Worm (Caenorhabditis elegans): ENCODE data around the gene K09A9.6.

- TF ChIP-seq fkh-10 (GFP tag; optimal IDR thresholded peaks at IDR 0.05) = no peak
- TF ChIP-seq R02D3.7 (tag; optimal IDR thresholded peaks at IDR 0.05) = no peak
- TF ChIP-seq elt-3 (tag; optimal IDR thresholded peaks at IDR 0.05) = no peak
- TF ChIP-seq nhr-237 (tag; optimal IDR thresholded peaks at IDR 0.05) = no peak
- no peak for TF ChIP-seq pha-4 (tag; optimal IDR thresholded peaks at IDR 0.05)
These were observed 39.7 kb upstream of the K09A9.6 start, which contains the start of the genes olrn-1 and C02C6.14 for ce11 chrX:15537362-15537761.

All from whole organism, L3 larva.